Worm (Caenorhabditis elegans) whole organism, young adult: ENCODE results near the gene maa-1.
A peak's percentile ranks its signal among the peaks of the same experiment; 100 is the strongest.

ENCODE experiments used
- B0035.1 ChIP-seq: sonication (generic microtip); optimal IDR thresholded peaks from 2 replicates; lab custom pipeline; 2016; ENCODE audit warnings: missing genetic modification characterization, mild to moderate bottlenecking, missing compliant biosample characterization, missing genotype, missing genetic modification reagents
- B0261.1 ChIP-seq: sonication (generic microtip); optimal IDR thresholded peaks from 2 replicates; lab custom pipeline; 2016; ENCODE audit warnings: mild to moderate bottlenecking, missing genetic modification characterization, moderate library complexity, missing compliant biosample characterization
- B0336.3 ChIP-seq: fragments of 200-800 bp; sonication (Bioruptor generic); IDR thresholded peaks from 2 replicates; pipeline ENCODE4 v1.3.6; 2022; ENCODE audit warnings: missing genetic modification characterization, missing compliant biosample characterization
- F10E7.11 ChIP-seq: sonication (generic microtip); optimal IDR thresholded peaks from 2 replicates; lab custom pipeline; 2017; ENCODE audit warnings: mild to moderate bottlenecking, missing genetic modification characterization, moderate library complexity, missing compliant biosample characterization
- F33H1.4 ChIP-seq: fragments of 200-800 bp; sonication (Bioruptor generic); IDR thresholded peaks from 2 replicates; pipeline ENCODE4 v1.3.6; 2022; ENCODE audit warnings: missing genetic modification reagents, missing genetic modification characterization, missing compliant biosample characterization
- Y53F4B.3 ChIP-seq: fragments of 200-800 bp; sonication (Bioruptor generic); IDR thresholded peaks from 2 replicates; pipeline ENCODE4 v1.3.6; 2022; ENCODE audit warnings: missing genetic modification reagents, missing genetic modification characterization, missing compliant biosample characterization
- Y53G8AR.9 ChIP-seq: fragments of 200-800 bp; sonication (Bioruptor generic); conservative IDR thresholded peaks from 2 replicates; pipeline ENCODE4 v1.3.6; 2022; ENCODE audit warnings: missing genetic modification reagents, missing genetic modification characterization, missing compliant biosample characterization
- athp-1 ChIP-seq: sonication (generic microtip); optimal IDR thresholded peaks from 2 replicates; lab custom pipeline; 2017; ENCODE audit warnings: mild to moderate bottlenecking, missing genetic modification characterization, missing compliant biosample characterization
- attf-5 ChIP-seq: fragments of 200-800 bp; sonication (Bioruptor generic); optimal IDR thresholded peaks from 2 replicates; lab custom pipeline; 2018; ENCODE audit warnings: mild to moderate bottlenecking, missing genetic modification characterization, missing compliant biosample characterization
- cebp-1 ChIP-seq, 2 experiments: fragments of 200-800 bp in 1 of 2; sonication (Bioruptor generic) in 1 of 2; sonication (generic microtip) in 1 of 2; IDR thresholded peaks in 1 of 2; optimal IDR thresholded peaks in 1 of 2; 2 replicates each; pipeline versions ENCODE4 v1.3.6 to Lab custom; 2017 to 2022; ENCODE audit warnings: missing compliant biosample characterization in 2 of 2, missing genetic modification characterization in 2 of 2, mild to moderate bottlenecking in 1 of 2, missing genetic modification reagents in 1 of 2, moderate library complexity in 1 of 2
- cebp-2 ChIP-seq: fragments of 200-800 bp; sonication (Bioruptor generic); IDR thresholded peaks from 2 replicates; pipeline ENCODE4 v1.3.6; 2022; ENCODE audit warnings: missing genetic modification characterization, missing compliant biosample characterization
- ceh-100 ChIP-seq: fragments of 200-800 bp; sonication (Bioruptor generic); IDR thresholded peaks from 2 replicates; pipeline ENCODE4 v1.3.6; 2022; ENCODE audit warnings: missing genetic modification reagents, missing genetic modification characterization, missing compliant biosample characterization
- ceh-27 ChIP-seq: fragments of 200-800 bp; sonication (Bioruptor generic); optimal IDR thresholded peaks from 2 replicates; lab custom pipeline; 2018; ENCODE audit warnings: mild to moderate bottlenecking, missing genetic modification characterization, moderate library complexity, missing compliant biosample characterization
- ceh-91 ChIP-seq: fragments of 200-800 bp; sonication (Bioruptor generic); IDR thresholded peaks from 2 replicates; pipeline ENCODE4 v1.3.6; 2022; ENCODE audit warnings: missing genetic modification reagents, missing genetic modification characterization, missing compliant biosample characterization
- die-1 ChIP-seq: sonication (generic microtip); optimal IDR thresholded peaks from 2 replicates; lab custom pipeline; 2016; ENCODE audit warnings: missing genotype, mild to moderate bottlenecking, missing genetic modification characterization, missing compliant biosample characterization
- dox-1 ChIP-seq: fragments of 200-800 bp; sonication (Bioruptor generic); IDR thresholded peaks from 2 replicates; pipeline ENCODE4 v1.3.6; 2022; ENCODE audit warnings: missing genetic modification reagents, missing genetic modification characterization, missing compliant biosample characterization
- egrh-3 ChIP-seq: fragments of 200-800 bp; sonication (Bioruptor generic); IDR thresholded peaks from 2 replicates; pipeline ENCODE4 v1.3.6; 2022; ENCODE audit warnings: missing genetic modification reagents, missing genetic modification characterization, missing compliant biosample characterization
- ekl-4 ChIP-seq: fragments of 200-800 bp; sonication (Bioruptor generic); IDR thresholded peaks from 2 replicates; pipeline ENCODE4 v1.3.6; 2022; ENCODE audit warnings: missing genetic modification reagents, missing genetic modification characterization, missing compliant biosample characterization
- ets-4 ChIP-seq: fragments of 200-800 bp; sonication (Bioruptor generic); optimal IDR thresholded peaks from 2 replicates; lab custom pipeline; 2018; ENCODE audit warnings: mild to moderate bottlenecking, missing genetic modification characterization, missing compliant biosample characterization
- gei-17 ChIP-seq: fragments of 200-800 bp; sonication (Bioruptor generic); optimal IDR thresholded peaks from 2 replicates; lab custom pipeline; 2018; ENCODE audit warnings: mild to moderate bottlenecking, missing genetic modification characterization, missing compliant biosample characterization
- hlh-12 ChIP-seq: sonication (generic microtip); optimal IDR thresholded peaks from 2 replicates; lab custom pipeline; 2016; ENCODE audit warnings: missing genetic modification characterization, missing compliant biosample characterization
- hmg-1.2 ChIP-seq: fragments of 200-800 bp; sonication (Bioruptor generic); IDR thresholded peaks from 2 replicates; pipeline ENCODE4 v1.3.6; 2022; ENCODE audit warnings: missing genetic modification reagents, missing genetic modification characterization, missing compliant biosample characterization
- lin-35 ChIP-seq, 3 experiments: fragments of 150-350 bp in 2 of 3; sonication (generic microtip) in 1 of 3; optimal IDR thresholded peaks; 2 replicates each; lab custom pipeline; 2014 to 2018; ENCODE audit warnings: missing biosample characterization in 3 of 3, missing genetic modification characterization in 3 of 3, missing genetic modification reagents in 3 of 3
- lin-40 ChIP-seq: sonication (generic microtip); optimal IDR thresholded peaks from 2 replicates; lab custom pipeline; 2016; ENCODE audit warnings: missing genetic modification characterization, mild to moderate bottlenecking, missing compliant biosample characterization, missing genotype, missing genetic modification reagents
- madf-10 ChIP-seq: sonication (generic microtip); optimal IDR thresholded peaks from 2 replicates; lab custom pipeline; 2016; ENCODE audit warnings: mild to moderate bottlenecking, missing genetic modification characterization, missing compliant biosample characterization
- madf-8 ChIP-seq: fragments of 200-800 bp; sonication (Bioruptor generic); conservative IDR thresholded peaks from 2 replicates; pipeline ENCODE4 v1.3.6; 2022; ENCODE audit warnings: missing genetic modification reagents, missing genetic modification characterization, missing compliant biosample characterization
- mel-28 ChIP-seq: sonication (generic microtip); optimal IDR thresholded peaks from 2 replicates; lab custom pipeline; 2016; ENCODE audit warnings: borderline replicate concordance, mild to moderate bottlenecking, missing genetic modification characterization, missing compliant biosample characterization
- nfyb-1 ChIP-seq: fragments of 200-800 bp; sonication (Bioruptor generic); IDR thresholded peaks from 2 replicates; pipeline ENCODE4 v1.3.6; 2022; ENCODE audit warnings: missing genetic modification reagents, missing genetic modification characterization, missing compliant biosample characterization
- nhr-120 ChIP-seq: fragments of 200-800 bp; sonication (Bioruptor generic); IDR thresholded peaks from 2 replicates; pipeline ENCODE4 v1.3.6; 2022; ENCODE audit warnings: missing genetic modification characterization, missing compliant biosample characterization
- nhr-80 ChIP-seq: sonication (generic microtip); optimal IDR thresholded peaks from 2 replicates; lab custom pipeline; 2016; ENCODE audit warnings: missing genetic modification characterization, missing compliant biosample characterization
- pbrm-1 ChIP-seq: fragments of 200-800 bp; sonication (Bioruptor generic); IDR thresholded peaks from 2 replicates; pipeline ENCODE4 v1.3.6; 2022; ENCODE audit warnings: missing genetic modification reagents, missing genetic modification characterization, missing compliant biosample characterization
- pha-4 ChIP-seq: fragments of 150-350 bp; sonication (generic microtip); optimal IDR thresholded peaks from 2 replicates; lab custom pipeline; 2014; ENCODE audit warnings: missing biosample characterization, missing genetic modification reagents, missing genetic modification characterization
- rcor-1 ChIP-seq: fragments of 200-800 bp; sonication (Bioruptor generic); IDR thresholded peaks from 2 replicates; pipeline ENCODE4 v1.3.6; 2022; ENCODE audit warnings: missing genetic modification reagents, missing genetic modification characterization, missing compliant biosample characterization
- rec-8 ChIP-seq, 2 experiments: sonication (generic microtip); optimal IDR thresholded peaks; 2 replicates each; lab custom pipeline; 2016; ENCODE audit warnings: mild to moderate bottlenecking in 2 of 2, missing genetic modification characterization in 2 of 2, missing genetic modification reagents in 2 of 2, missing genotype in 2 of 2, missing biosample characterization in 1 of 2, missing compliant biosample characterization in 1 of 2, moderate library complexity in 1 of 2
- sdz-38 ChIP-seq: sonication (generic microtip); optimal IDR thresholded peaks from 2 replicates; lab custom pipeline; 2016; ENCODE audit warnings: missing genotype, missing genetic modification characterization, missing compliant biosample characterization
- snpc-1.1 ChIP-seq: sonication (generic microtip); optimal IDR thresholded peaks from 2 replicates; lab custom pipeline; 2017; ENCODE audit warnings: missing genetic modification characterization, mild to moderate bottlenecking, missing compliant biosample characterization, antibody characterized with exemption, moderate library complexity, missing genotype, missing genetic modification reagents; ENCODE audit not compliant: insufficient read depth
- snpc-1.3 ChIP-seq: sonication (generic microtip); optimal IDR thresholded peaks from 2 replicates; lab custom pipeline; 2017; ENCODE audit warnings: missing genetic modification characterization, mild to moderate bottlenecking, missing compliant biosample characterization, antibody characterized with exemption, moderate library complexity, missing genotype, missing genetic modification reagents; ENCODE audit not compliant: insufficient read depth
- sptf-2 ChIP-seq: fragments of 200-800 bp; sonication (Bioruptor generic); optimal IDR thresholded peaks from 2 replicates; lab custom pipeline; 2018; ENCODE audit warnings: mild to moderate bottlenecking, missing genetic modification characterization, missing compliant biosample characterization
- tbp1 ChIP-seq: fragments of 200-800 bp; sonication (Bioruptor generic); optimal IDR thresholded peaks from 2 replicates; lab custom pipeline; 2018; ENCODE audit warnings: mild to moderate bottlenecking, missing genetic modification characterization, missing compliant biosample characterization
- tbx-9 ChIP-seq: sonication (generic microtip); optimal IDR thresholded peaks from 2 replicates; lab custom pipeline; 2016; ENCODE audit warnings: borderline replicate concordance, missing genetic modification characterization, inconsistent platforms, missing compliant biosample characterization
- zfh-2 ChIP-seq: fragments of 200-800 bp; sonication (Bioruptor generic); conservative IDR thresholded peaks from 2 replicates; pipeline ENCODE4 v1.3.6; 2022; ENCODE audit warnings: missing genetic modification reagents, missing genetic modification characterization, missing compliant biosample characterization
- ztf-6 ChIP-seq: fragments of 200-800 bp; sonication (Bioruptor generic); IDR thresholded peaks from 2 replicates; pipeline ENCODE4 v1.3.6; 2022; ENCODE audit warnings: missing genetic modification reagents, missing genetic modification characterization, missing compliant biosample characterization

The maa-1 gene

DNA sequence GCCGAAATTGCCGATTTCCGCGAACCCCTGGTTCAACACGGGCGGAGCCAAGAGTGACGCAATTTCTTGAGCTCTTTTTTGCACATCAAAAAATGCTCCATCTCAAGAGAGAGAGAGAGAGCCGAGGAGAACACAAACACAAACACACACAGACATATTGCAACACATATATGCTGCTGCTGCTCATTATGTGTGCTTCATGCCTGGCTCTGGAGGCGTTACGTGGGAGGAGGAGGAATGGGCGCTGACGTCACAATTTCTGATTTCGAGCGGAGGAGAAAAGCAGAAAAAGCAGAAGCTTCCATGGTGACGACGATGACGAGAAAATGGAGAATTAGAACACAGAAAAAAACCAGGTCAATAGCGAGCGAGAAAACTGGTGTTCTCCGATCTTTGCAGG is 13.7 kb upstream of the maa-1 start:
- TF ChIP-seq zfh-2 (GFP tag; lab: Robert Waterston, UW) (peak; percentile 74), egrh-3 (0 out of 2 replicates have a peak, but pooled peaks have one; percentile 22), rec-8 (tag; optimal IDR thresholded peaks at IDR 0.05; lab: Kevin White, UChicago) (no peak), dox-1 (GFP tag; lab: Robert Waterston, UW) (0 out of 2 replicates have a peak, but pooled peaks have one; percentile 12), die-1 (tag; lab: Kevin White, UChicago) (peak; percentile 42), madf-10 (peak; percentile 6), sdz-38 (tag; lab: Kevin White, UChicago) (no peak), cebp-1 (GFP tag; IDR thresholded peaks at IDR 0.05; lab: Robert Waterston, UW) (no peak; the same call in 1 of the 2 replicates), cebp-1 (tag; optimal IDR thresholded peaks at IDR 0.05; lab: Kevin White, UChicago) (peak; percentile 49)

DNA sequence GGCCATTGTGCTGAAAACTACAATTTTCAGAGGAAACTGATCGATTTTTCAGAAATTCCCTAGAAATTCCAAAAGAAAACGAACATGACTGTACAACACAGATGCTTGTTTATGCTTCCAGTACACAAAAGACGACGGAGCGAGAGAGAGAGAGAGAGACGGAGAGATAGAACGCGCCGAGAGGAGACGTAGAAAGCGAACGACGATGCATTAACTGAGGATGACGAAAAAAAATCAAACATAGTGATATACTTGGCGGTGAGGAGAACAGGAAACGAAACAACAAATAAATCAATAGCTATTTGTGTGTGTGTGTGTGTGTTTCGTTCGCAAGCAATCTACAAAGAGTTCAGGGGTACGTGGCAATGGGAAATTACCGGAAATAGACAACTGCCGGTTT is 12.5 kb upstream of the maa-1 start:
- peak; percentile 30 for TF ChIP-seq nhr-80 (tag; lab: Kevin White, UChicago)
- 0 out of 2 replicates have a peak, but pooled peaks have one; percentile 25 for TF ChIP-seq dox-1 (GFP tag; lab: Robert Waterston, UW)
- TF ChIP-seq sptf-2 = no peak
- TF ChIP-seq rec-8 (tag; optimal IDR thresholded peaks at IDR 0.05; lab: Kevin White, UChicago) = no peak
- no peak for TF ChIP-seq cebp-1 (GFP tag; IDR thresholded peaks at IDR 0.05; lab: Robert Waterston, UW)
- TF ChIP-seq cebp-1 (tag; optimal IDR thresholded peaks at IDR 0.05; lab: Kevin White, UChicago) = peak; percentile 15
- TF ChIP-seq pha-4 (tag; lab: Kevin White, UChicago) = peak; percentile 73
- peak; percentile 55 for TF ChIP-seq attf-5 (GFP tag; lab: Kevin White, UChicago)
- peak; percentile 7 for TF ChIP-seq lin-40
- TF ChIP-seq nfyb-1 (GFP tag; lab: Robert Waterston, UW) = 0 out of 2 replicates have a peak, but pooled peaks have one; percentile 17
- TF ChIP-seq hmg-1.2 (GFP tag; lab: Robert Waterston, UW) = peak; percentile 76; the same call in 1 of the 2 replicates
- peak; percentile 16; the same call in 1 of the 2 replicates for TF ChIP-seq ceh-100 (GFP tag; lab: Robert Waterston, UW)
- no peak for TF ChIP-seq mel-28 (tag; lab: Kevin White, UChicago)
- TF ChIP-seq B0035.1 (tag; lab: Kevin White, UChicago) = no peak

DNA sequence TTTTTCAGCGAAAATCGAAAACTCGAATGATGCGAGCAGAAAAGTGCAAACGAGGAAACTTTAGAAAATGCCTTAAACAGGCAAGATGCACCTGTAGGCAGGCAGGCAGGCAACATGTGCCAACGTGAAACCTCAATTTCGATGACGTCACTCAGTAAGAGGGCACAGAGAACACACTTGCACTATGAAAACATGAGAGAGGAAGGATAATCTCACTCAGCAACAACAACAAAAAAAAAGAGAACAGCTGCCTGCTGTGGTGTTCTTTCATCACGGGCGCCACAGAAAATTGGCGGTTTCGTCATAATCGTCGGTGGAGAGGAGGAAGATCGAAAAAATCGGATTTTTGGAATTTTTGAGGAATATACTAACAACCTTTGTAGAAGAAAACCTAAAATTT is 11.8 kb upstream of the maa-1 start:
- no peak for TF ChIP-seq tbx-9
- peak; percentile 38; the same call in 1 of the 2 replicates for TF ChIP-seq nfyb-1 (GFP tag; lab: Robert Waterston, UW)
- no peak for TF ChIP-seq pbrm-1 (GFP tag; lab: Robert Waterston, UW)
- TF ChIP-seq ztf-6 (GFP tag; lab: Robert Waterston, UW) = no peak
- TF ChIP-seq hlh-12 (tag; lab: Kevin White, UChicago) = no peak
- no peak for TF ChIP-seq ets-4 (GFP tag; lab: Kevin White, UChicago)
- TF ChIP-seq nhr-120 (GFP tag; lab: Robert Waterston, UW) = no peak
- TF ChIP-seq tbp1 = peak; percentile 6
- no peak for TF ChIP-seq rec-8 (tag; optimal IDR thresholded peaks at IDR 0.05; lab: Kevin White, UChicago)
- no peak for TF ChIP-seq ceh-91 (GFP tag; lab: Robert Waterston, UW)
- no peak for TF ChIP-seq snpc-1.1 (tag; lab: Kevin White, UChicago)
- no peak for TF ChIP-seq athp-1 (tag; lab: Kevin White, UChicago)
- TF ChIP-seq Y53G8AR.9 = no peak
- no peak for TF ChIP-seq madf-8 (GFP tag; lab: Robert Waterston, UW)
- TF ChIP-seq die-1 (tag; lab: Kevin White, UChicago) = no peak
- TF ChIP-seq ceh-27 (GFP tag; lab: Kevin White, UChicago) = no peak
- no peak for TF ChIP-seq lin-35 (GFP tag; optimal IDR thresholded peaks at IDR 0.05; lab: Kevin White, UChicago)
- no peak for TF ChIP-seq snpc-1.3 (tag; lab: Kevin White, UChicago)
- no peak for TF ChIP-seq nhr-80 (tag; lab: Kevin White, UChicago)
- no peak for TF ChIP-seq B0336.3
- no peak for TF ChIP-seq F10E7.11 (tag; lab: Kevin White, UChicago)
- TF ChIP-seq gei-17 (GFP tag; lab: Kevin White, UChicago) = no peak
- TF ChIP-seq ekl-4 (GFP tag; lab: Robert Waterston, UW) = no peak
- TF ChIP-seq cebp-1 (GFP tag; IDR thresholded peaks at IDR 0.05; lab: Robert Waterston, UW) = 0 out of 2 replicates have a peak, but pooled peaks have one; percentile 31
- peak; percentile 81 for TF ChIP-seq cebp-1 (tag; optimal IDR thresholded peaks at IDR 0.05; lab: Kevin White, UChicago)
- TF ChIP-seq F33H1.4 = no peak
- no peak for TF ChIP-seq dox-1 (GFP tag; lab: Robert Waterston, UW)
- TF ChIP-seq rcor-1 (GFP tag; lab: Robert Waterston, UW) = no peak
- TF ChIP-seq cebp-2 (GFP tag; lab: Robert Waterston, UW) = no peak
- TF ChIP-seq B0261.1 = no peak
- no peak for TF ChIP-seq Y53F4B.3
